Worm (Caenorhabditis elegans): Measurements from ENCODE around the gene C16D9.8.

ce11 chrV:8254973-8255372 lies 8.4 kb downstream of the C16D9.8 start:
- TF ChIP-seq skn-1 (tag; optimal IDR thresholded peaks at IDR 0.05) (no peak), nhr-10 (tag; optimal IDR thresholded peaks at IDR 0.05) (no peak), ceh-82 (tag; optimal IDR thresholded peaks at IDR 0.05) (no peak), nhr-11 (tag; optimal IDR thresholded peaks at IDR 0.05) (no peak), snpc-4 (tag; optimal IDR thresholded peaks at IDR 0.05) (no peak), D1046.2 (GFP tag; IDR thresholded peaks at IDR 0.05) (no peak), nhr-237 (tag; optimal IDR thresholded peaks at IDR 0.05) (no peak)

Data from whole organism, L4 larva.